Worm (Caenorhabditis elegans): ENCODE measurements around the gene daf-1.

The daf-1 gene

DNA sequence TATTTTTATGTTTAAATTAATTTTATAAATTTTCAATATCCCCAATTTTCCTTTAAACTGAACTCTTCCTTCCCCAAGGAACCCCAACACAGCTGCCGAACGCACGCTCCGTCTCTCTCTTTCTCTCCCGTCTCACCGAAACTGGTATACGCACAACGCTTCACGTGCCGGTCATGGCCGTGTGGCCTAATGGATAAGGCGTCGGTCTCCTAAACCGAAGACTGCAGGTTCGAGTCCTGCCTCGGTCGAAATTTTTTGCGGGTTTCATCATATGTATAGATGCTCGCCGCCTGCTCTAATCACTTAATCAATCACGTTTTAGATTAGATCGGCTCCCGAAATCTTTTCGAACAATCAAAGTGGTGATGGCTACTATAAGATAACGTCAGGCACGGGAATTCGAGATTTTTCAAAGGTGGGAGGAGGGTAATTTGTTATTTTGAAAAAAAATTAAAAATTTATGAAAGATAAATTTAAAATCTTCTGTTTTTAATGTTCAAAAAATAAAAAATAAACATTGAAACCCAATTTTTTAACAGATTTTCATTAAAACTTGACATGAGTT, 11.7 kb downstream of the daf-1 start (continued):
- TF ChIP-seq Y22D7AL.16 (tag; optimal IDR thresholded peaks at IDR 0.05) (peak; percentile 92), ceh-9 (tag; optimal IDR thresholded peaks at IDR 0.05) (peak; percentile 72), ceh-34 (tag; optimal IDR thresholded peaks at IDR 0.05) (peak; percentile 91), che-1 (tag; optimal IDR thresholded peaks at IDR 0.05) (peak; percentile 94), npax-4 (tag; optimal IDR thresholded peaks at IDR 0.05) (peak; percentile 68), lim-6 (tag; optimal IDR thresholded peaks at IDR 0.05) (no peak), ceh-45 (GFP tag; IDR thresholded peaks at IDR 0.05) (peak; percentile 76), pat-9 (tag; optimal IDR thresholded peaks at IDR 0.05) (peak; percentile 95), eyg-1 (tag; optimal IDR thresholded peaks at IDR 0.05) (peak; percentile 95), ceh-19 (GFP tag; optimal IDR thresholded peaks at IDR 0.05) (peak; percentile 93), pqm-1 (tag; optimal IDR thresholded peaks at IDR 0.05) (peak; percentile 16), gmeb-2 (tag; optimal IDR thresholded peaks at IDR 0.05) (peak; percentile 91), ceh-14 (tag; optimal IDR thresholded peaks at IDR 0.05) (peak; percentile 59), ttx-3 (tag; optimal IDR thresholded peaks at IDR 0.05) (peak; percentile 93), unc-3 (GFP tag; conservative IDR thresholded peaks at IDR 0.05) (peak; percentile 83), unc-3 (tag; optimal IDR thresholded peaks at IDR 0.05) (peak; percentile 92), pag-3 (tag; optimal IDR thresholded peaks at IDR 0.05; ENCODE audit: borderline replicate concordance) (peak; percentile 14)

DNA sequence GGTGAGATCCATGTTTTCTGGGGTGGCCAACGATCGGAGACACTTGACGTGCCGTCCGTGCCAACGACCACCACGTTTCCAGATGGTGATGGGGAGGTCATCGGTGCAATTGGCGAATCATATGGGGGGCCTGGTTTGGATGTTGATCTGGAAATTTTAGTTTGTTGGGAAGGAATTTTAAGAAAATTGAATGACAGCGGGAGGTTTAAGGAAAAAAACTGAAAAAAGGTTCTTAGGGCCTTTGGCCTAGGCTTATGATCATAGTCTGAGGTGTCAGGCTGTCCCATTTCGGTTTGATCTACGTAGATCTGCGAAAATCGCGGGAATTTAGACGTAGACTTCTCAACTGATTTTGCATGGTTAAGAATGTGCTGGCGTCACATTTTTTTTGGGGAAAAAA, 15.6 kb downstream of the daf-1 start, which contains the start of gene col-99:
Gene col-99, minus strand, starts transcription at position 101 of the 400 bp plus-strand sequence.
- no peak for TF ChIP-seq ceh-14 (tag; optimal IDR thresholded peaks at IDR 0.05)
- TF ChIP-seq hlh-15 (tag; optimal IDR thresholded peaks at IDR 0.05): no peak
- no peak for TF ChIP-seq ama-1 (optimal IDR thresholded peaks at IDR 0.05)
- TF ChIP-seq pha-2 (tag; optimal IDR thresholded peaks at IDR 0.05): no peak
- TF ChIP-seq unc-55 (GFP tag; optimal IDR thresholded peaks at IDR 0.05): no peak
- TF ChIP-seq hlh-13 (GFP tag; optimal IDR thresholded peaks at IDR 0.05): no peak
- no peak for TF ChIP-seq K09A11.1 (tag; optimal IDR thresholded peaks at IDR 0.05; ENCODE audit: insufficient read depth)
- TF ChIP-seq pha-4 (tag; optimal IDR thresholded peaks at IDR 0.05): no peak
- TF ChIP-seq ceh-19 (GFP tag; optimal IDR thresholded peaks at IDR 0.05): no peak
- TF ChIP-seq ceh-9 (tag; optimal IDR thresholded peaks at IDR 0.05): no peak
- TF ChIP-seq T23F11.4 (GFP tag; optimal IDR thresholded peaks at IDR 0.05): no peak
- TF ChIP-seq eyg-1 (tag; optimal IDR thresholded peaks at IDR 0.05): no peak
- TF ChIP-seq tbx-7 (tag; optimal IDR thresholded peaks at IDR 0.05): no peak
- TF ChIP-seq pat-9 (tag; optimal IDR thresholded peaks at IDR 0.05): no peak
- no peak for TF ChIP-seq unc-42 (tag; optimal IDR thresholded peaks at IDR 0.05)
- no peak for TF ChIP-seq pros-1 (tag; optimal IDR thresholded peaks at IDR 0.05)
- TF ChIP-seq npax-4 (tag; optimal IDR thresholded peaks at IDR 0.05): no peak
- TF ChIP-seq nfya-1 (tag; optimal IDR thresholded peaks at IDR 0.05): no peak
- no peak for TF ChIP-seq lim-6 (tag; optimal IDR thresholded peaks at IDR 0.05)
- no peak for TF ChIP-seq odd-2 (tag; optimal IDR thresholded peaks at IDR 0.05)

DNA sequence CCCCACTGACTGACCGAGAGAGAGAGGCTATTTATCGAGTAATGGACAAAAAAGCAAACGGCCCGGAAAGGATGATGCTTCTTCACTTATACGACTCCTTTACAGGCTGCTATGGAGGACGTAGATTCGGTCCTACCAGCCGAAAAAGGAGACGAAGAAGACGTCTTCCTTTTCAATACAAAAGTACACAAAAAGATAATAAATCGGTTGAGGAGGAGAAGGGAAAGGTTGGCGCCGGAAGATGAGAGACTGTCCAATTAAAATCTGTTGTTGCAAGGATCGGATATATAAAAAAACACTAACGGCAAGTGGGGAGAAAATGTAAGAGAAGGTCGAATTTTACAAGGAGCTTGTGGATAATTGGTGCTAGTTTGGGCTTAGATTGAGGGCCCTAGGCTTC, 16.5 kb downstream of the daf-1 start:
- TF ChIP-seq hlh-8 (tag; optimal IDR thresholded peaks at IDR 0.05): no peak
- TF ChIP-seq ztf-16 (tag; optimal IDR thresholded peaks at IDR 0.05): no peak
- TF ChIP-seq C38D4.7 (GFP tag; optimal IDR thresholded peaks at IDR 0.05): no peak
- TF ChIP-seq dve-1 (tag; optimal IDR thresholded peaks at IDR 0.05): no peak
- no peak for TF ChIP-seq K02D7.2 (tag; optimal IDR thresholded peaks at IDR 0.05)
- no peak for TF ChIP-seq ceh-34 (tag; optimal IDR thresholded peaks at IDR 0.05)
- TF ChIP-seq ceh-14 (tag; optimal IDR thresholded peaks at IDR 0.05): no peak
- TF ChIP-seq nfya-1 (tag; optimal IDR thresholded peaks at IDR 0.05): no peak
- TF ChIP-seq pha-4 (tag; optimal IDR thresholded peaks at IDR 0.05): no peak
- no peak for TF ChIP-seq tbx-2 (tag; optimal IDR thresholded peaks at IDR 0.05)
- TF ChIP-seq unc-3 (GFP tag; conservative IDR thresholded peaks at IDR 0.05): no peak
- no peak for TF ChIP-seq unc-3 (tag; optimal IDR thresholded peaks at IDR 0.05)
- TF ChIP-seq unc-42 (tag; optimal IDR thresholded peaks at IDR 0.05): no peak
- TF ChIP-seq ets-4 (tag; optimal IDR thresholded peaks at IDR 0.05): no peak
- no peak for TF ChIP-seq ttx-3 (tag; optimal IDR thresholded peaks at IDR 0.05)
- TF ChIP-seq ceh-31 (tag; optimal IDR thresholded peaks at IDR 0.05): no peak
- no peak for TF ChIP-seq Y22D7AL.16 (tag; optimal IDR thresholded peaks at IDR 0.05)
- no peak for TF ChIP-seq ceh-2 (tag; optimal IDR thresholded peaks at IDR 0.05)
- TF ChIP-seq fkh-6 (tag; optimal IDR thresholded peaks at IDR 0.05): no peak
- TF ChIP-seq sox-2 (GFP tag; IDR thresholded peaks at IDR 0.05): no peak
- TF ChIP-seq gmeb-2 (tag; optimal IDR thresholded peaks at IDR 0.05): no peak
